Worm (Caenorhabditis elegans): ENCODE results near the gene cam-1.

ce11 chrII:9291632-9292031 lies 18.5 kb downstream of the cam-1 start, which contains the start of gene acs-7:
- TF ChIP-seq nhr-90 (tag; optimal IDR thresholded peaks at IDR 0.05) (no peak), lag-1 (GFP tag; IDR thresholded peaks at IDR 0.05) (no peak), unc-130 (GFP tag; optimal IDR thresholded peaks at IDR 0.05) (no peak), F37B4.10 (GFP tag; IDR thresholded peaks at IDR 0.05) (no peak), aptf-2 (GFP tag; conservative IDR thresholded peaks at IDR 0.05) (no peak), D2030.7 (GFP tag; IDR thresholded peaks at IDR 0.05) (no peak), bed-1 (GFP tag; IDR thresholded peaks at IDR 0.05) (no peak), let-526 (GFP tag; IDR thresholded peaks at IDR 0.05) (no peak), unc-62 (GFP tag; optimal IDR thresholded peaks at IDR 0.05) (no peak), nhr-120 (GFP tag; IDR thresholded peaks at IDR 0.05) (no peak), lsy-27 (tag; optimal IDR thresholded peaks at IDR 0.05; ENCODE audit: borderline replicate concordance, insufficient read depth) (no peak), ceh-100 (GFP tag; IDR thresholded peaks at IDR 0.05) (no peak), repo-1 (tag; optimal IDR thresholded peaks at IDR 0.05) (no peak)

All from whole organism, young adult.